Worm (Caenorhabditis elegans): ENCODE results near the gene ctl-1.
"Not testable (repeated sequence)": the region's sequence is repeated elsewhere in the genome, so short reads cannot be mapped to it uniquely, and the experiment has no call there.

- TF ChIP-seq nhr-11, ceh-16, nhr-76, elt-1, ceh-82, nhr-25, snpc-4, ztf-11, lin-39 (tag; optimal IDR thresholded peaks at IDR 0.05): not testable (repeated sequence)
Measured at ce11 chrII:14346243-14346642, 40.2 kb upstream of the ctl-1 start, which contains the start of gene Y54G11A.9.

Measured in whole organism, L3 larva.